Fruit fly (Drosophila melanogaster) whole organism, prepupa: Measurements from ENCODE around the gene CG31777.

Experiments used
- CG10631 ChIP-seq: fragments of 200-800 bp; sonication (Bioruptor generic); optimal IDR thresholded peaks from 2 replicates; lab custom pipeline; 2016; ENCODE audit warnings: missing biosample characterization, missing genetic modification characterization
- CG32006 ChIP-seq: fragments of 200-800 bp; sonication (Bioruptor generic); optimal IDR thresholded peaks from 3 replicates; lab custom pipeline; 2017; ENCODE audit warnings: missing biosample characterization, mild to moderate bottlenecking, missing genetic modification characterization
- CG6163 ChIP-seq: fragments of 200-800 bp; sonication (Bioruptor generic); IDR thresholded peaks from 3 replicates; pipeline ENCODE4 v1.3.6; 2022; ENCODE audit warnings: missing biosample characterization, missing genetic modification characterization
- CG8632 ChIP-seq: fragments of 200-800 bp; sonication (Bioruptor generic); optimal IDR thresholded peaks from 3 replicates; lab custom pipeline; 2016; ENCODE audit warnings: missing biosample characterization, missing genetic modification characterization
- Lpt ChIP-seq: fragments of 200-800 bp; sonication (Bioruptor generic); optimal IDR thresholded peaks from 3 replicates; lab custom pipeline; 2016; ENCODE audit warnings: missing biosample characterization, missing genetic modification characterization
- Met ChIP-seq: fragments of 200-800 bp; sonication (Bioruptor generic); optimal IDR thresholded peaks from 3 replicates; lab custom pipeline; 2016; ENCODE audit warnings: missing biosample characterization, missing genetic modification characterization
- Sox102F ChIP-seq: fragments of 200-800 bp; sonication (Bioruptor generic); optimal IDR thresholded peaks from 2 replicates; lab custom pipeline; 2016; ENCODE audit warnings: missing biosample characterization, mild to moderate bottlenecking, missing genetic modification characterization
- Sox14 ChIP-seq: fragments of 200-800 bp; sonication (Bioruptor generic); optimal IDR thresholded peaks from 3 replicates; lab custom pipeline; 2016; ENCODE audit warnings: missing biosample characterization, missing genetic modification characterization
- cyc ChIP-seq: fragments of 200-800 bp; sonication (Bioruptor generic); optimal IDR thresholded peaks from 3 replicates; lab custom pipeline; 2016; ENCODE audit warnings: missing biosample characterization, missing genetic modification characterization
- fd85E ChIP-seq: fragments of 200-800 bp; sonication (Bioruptor generic); optimal IDR thresholded peaks from 3 replicates; lab custom pipeline; 2016; ENCODE audit warnings: missing biosample characterization, missing genetic modification characterization
- fkh ChIP-seq: fragments of 200-800 bp; sonication (Bioruptor generic); optimal IDR thresholded peaks from 3 replicates; lab custom pipeline; 2017; ENCODE audit warnings: missing biosample characterization, mild to moderate bottlenecking, missing genetic modification characterization, moderate library complexity
- net ChIP-seq: fragments of 200-800 bp; sonication (Bioruptor generic); optimal IDR thresholded peaks from 3 replicates; lab custom pipeline; 2016; ENCODE audit warnings: missing biosample characterization, missing genetic modification characterization
- ss ChIP-seq, 2 experiments: fragments of 200-800 bp; sonication (Bioruptor generic); optimal IDR thresholded peaks; 2 replicates in 1 of 2; 3 replicates in 1 of 2; lab custom pipeline; 2017 to 2018; ENCODE audit warnings: mild to moderate bottlenecking in 2 of 2, missing biosample characterization in 2 of 2, missing genetic modification characterization in 2 of 2, moderate library complexity in 1 of 2
- vri ChIP-seq: fragments of 200-800 bp; sonication (Bioruptor generic); optimal IDR thresholded peaks from 3 replicates; lab custom pipeline; 2016; ENCODE audit warnings: missing biosample characterization, mild to moderate bottlenecking, missing genetic modification characterization

- no peak for TF ChIP-seq Met
- TF ChIP-seq cyc (GFP tag; lab: Kevin White, UChicago) = no peak
- TF ChIP-seq Lpt = no peak
- no peak for TF ChIP-seq CG32006 (GFP tag; lab: Kevin White, UChicago)
- no peak for TF ChIP-seq vri (GFP tag; lab: Kevin White, UChicago)
- no peak for TF ChIP-seq fd85E (GFP tag; lab: Kevin White, UChicago)
- no peak for TF ChIP-seq Sox102F (GFP tag; lab: Kevin White, UChicago)
- no peak for TF ChIP-seq CG8632 (GFP tag; lab: Kevin White, UChicago)
- TF ChIP-seq ss (GFP tag; optimal IDR thresholded peaks at IDR 0.05; lab: Kevin White, UChicago) = no peak
- TF ChIP-seq net (GFP tag; lab: Kevin White, UChicago) = no peak
- TF ChIP-seq fkh (GFP tag; lab: Kevin White, UChicago) = no peak
- TF ChIP-seq CG6163 (GFP tag; lab: Robert Waterston, UW) = no peak
- TF ChIP-seq CG10631 (GFP tag; lab: Kevin White, UChicago) = no peak
- TF ChIP-seq Sox14 (GFP tag; lab: Kevin White, UChicago) = no peak
Observed at dm6 chr2L:3717673-3718235, 10.9 kb upstream of the CG31777 start, which contains the start of the genes lectin-24A and Shaw.
